Worm (Caenorhabditis elegans) whole organism, L1 larva: ENCODE measurements around the gene M05D6.3.

ENCODE experiments used
- C34B4.2 ChIP-seq: sonication (generic microtip); optimal IDR thresholded peaks from 2 replicates; lab custom pipeline; 2017; ENCODE audit warnings: mild to moderate bottlenecking, missing genetic modification characterization, missing compliant biosample characterization
- Y116A8C.19 ChIP-seq: sonication (generic microtip); optimal IDR thresholded peaks from 2 replicates; lab custom pipeline; 2016; ENCODE audit warnings: missing compliant biosample characterization, missing genetic modification characterization, borderline replicate concordance
- ama-1 ChIP-seq: fragments of 150-350 bp; optimal IDR thresholded peaks from 2 replicates; lab custom pipeline; 2014
- blmp-1 ChIP-seq: fragments of 150-350 bp; optimal IDR thresholded peaks from 2 replicates; lab custom pipeline; 2014; ENCODE audit warnings: missing biosample characterization, missing genetic modification characterization
- ceh-82 ChIP-seq, 3 experiments: fragments of 150-350 bp in 1 of 3; sonication (generic microtip) in 2 of 3; optimal IDR thresholded peaks; 2 replicates each; lab custom pipeline; 2014 to 2017; ENCODE audit warnings: missing biosample characterization in 3 of 3, missing genetic modification characterization in 3 of 3
- ceh-90 ChIP-seq: sonication (generic microtip); optimal IDR thresholded peaks from 2 replicates; lab custom pipeline; 2016; ENCODE audit warnings: missing genetic modification characterization, missing compliant biosample characterization
- dsc-1 ChIP-seq: sonication (generic microtip); optimal IDR thresholded peaks from 2 replicates; lab custom pipeline; 2016; ENCODE audit warnings: mild to moderate bottlenecking, missing genetic modification characterization, missing compliant biosample characterization
- efl-1 ChIP-seq, 4 experiments: fragments of 150-350 bp; optimal IDR thresholded peaks in 3 of 4; peaks in 1 of 4; 1 replicate in 1 of 4; 2 replicates in 3 of 4; lab custom pipeline; 2014; ENCODE audit warnings: missing biosample characterization in 2 of 4, missing genetic modification characterization in 2 of 4, missing genetic modification reagents in 2 of 4
- elt-3 ChIP-seq, 6 experiments: fragments of 150-350 bp in 1 of 6; sonication (generic microtip); optimal IDR thresholded peaks; 2 replicates each; lab custom pipeline; 2017 to 2018; ENCODE audit warnings: missing biosample characterization in 6 of 6, missing genetic modification characterization in 6 of 6, inconsistent platforms in 1 of 6
- ets-5 ChIP-seq: fragments of 200-800 bp; sonication (Bioruptor generic); IDR thresholded peaks from 2 replicates; pipeline ENCODE4 v1.3.6; 2022; ENCODE audit warnings: missing genetic modification characterization, missing compliant biosample characterization
- fkh-8 ChIP-seq: sonication (generic microtip); optimal IDR thresholded peaks from 2 replicates; lab custom pipeline; 2016; ENCODE audit warnings: mild to moderate bottlenecking, missing genetic modification characterization, missing compliant biosample characterization
- hlh-4 ChIP-seq: sonication (generic microtip); optimal IDR thresholded peaks from 2 replicates; lab custom pipeline; 2016; ENCODE audit warnings: mild to moderate bottlenecking, missing genetic modification characterization, missing compliant biosample characterization
- lin-14 ChIP-seq: fragments of 200-800 bp; sonication (Bioruptor generic); optimal IDR thresholded peaks from 2 replicates; lab custom pipeline; 2018; ENCODE audit warnings: mild to moderate bottlenecking, missing genetic modification characterization, moderate library complexity, missing compliant biosample characterization
- lin-15B ChIP-seq: fragments of 150-350 bp; sonication (generic microtip); optimal IDR thresholded peaks from 3 replicates; lab custom pipeline; 2014; ENCODE audit warnings: missing biosample characterization, missing genetic modification characterization
- lin-35 ChIP-seq, 2 experiments: fragments of 150-350 bp; optimal IDR thresholded peaks; 2 replicates each; lab custom pipeline; 2014; ENCODE audit warnings: missing biosample characterization in 2 of 2, missing genetic modification characterization in 2 of 2, missing genetic modification reagents in 2 of 2
- lin-39 ChIP-seq: fragments of 150-350 bp; optimal IDR thresholded peaks from 2 replicates; lab custom pipeline; 2014; ENCODE audit warnings: missing biosample characterization, missing genetic modification reagents, missing genetic modification characterization
- lir-3 ChIP-seq: sonication (generic microtip); optimal IDR thresholded peaks from 2 replicates; lab custom pipeline; 2016; ENCODE audit warnings: mild to moderate bottlenecking, missing genetic modification characterization, moderate library complexity, missing compliant biosample characterization; ENCODE audit not compliant: poor library complexity
- lsy-2 ChIP-seq, 2 experiments: fragments of 150-350 bp; optimal IDR thresholded peaks; 2 replicates each; lab custom pipeline; 2014; ENCODE audit warnings: missing biosample characterization in 2 of 2, missing genetic modification characterization in 2 of 2
- mab-9 ChIP-seq: fragments of 200-800 bp; sonication (Bioruptor generic); IDR thresholded peaks from 2 replicates; pipeline ENCODE4 v1.3.6; 2022; ENCODE audit warnings: missing genetic modification reagents, missing genetic modification characterization, missing compliant biosample characterization
- mdl-1 ChIP-seq, 2 experiments: fragments of 150-350 bp; optimal IDR thresholded peaks; 2 replicates each; lab custom pipeline; 2014 to 2017; ENCODE audit warnings: missing biosample characterization in 2 of 2, missing genetic modification characterization in 2 of 2, inconsistent platforms in 1 of 2
- mep-1 ChIP-seq: fragments of 150-350 bp; optimal IDR thresholded peaks from 2 replicates; lab custom pipeline; 2014; ENCODE audit warnings: missing biosample characterization, missing genetic modification characterization
- nhr-12 ChIP-seq: sonication (generic microtip); optimal IDR thresholded peaks from 2 replicates; lab custom pipeline; 2017; ENCODE audit warnings: missing biosample characterization, missing genetic modification characterization
- nhr-19 ChIP-seq: fragments of 200-800 bp; sonication (Bioruptor generic); conservative IDR thresholded peaks from 2 replicates; pipeline ENCODE4 v1.3.6; 2022; ENCODE audit warnings: missing genetic modification characterization, missing compliant biosample characterization
- nhr-20 ChIP-seq: sonication (generic microtip); optimal IDR thresholded peaks from 2 replicates; lab custom pipeline; 2016; ENCODE audit warnings: mild to moderate bottlenecking, missing genetic modification characterization, missing compliant biosample characterization
- nhr-71 ChIP-seq: sonication (generic microtip); optimal IDR thresholded peaks from 2 replicates; lab custom pipeline; 2016; ENCODE audit warnings: mild to moderate bottlenecking, missing genetic modification characterization, moderate library complexity, missing compliant biosample characterization
- nhr-77 ChIP-seq: fragments of 150-350 bp; optimal IDR thresholded peaks from 2 replicates; lab custom pipeline; 2014; ENCODE audit warnings: missing biosample characterization, missing genetic modification characterization
- nhr-84 ChIP-seq: sonication (generic microtip); optimal IDR thresholded peaks from 2 replicates; lab custom pipeline; 2017; ENCODE audit warnings: missing biosample characterization, missing genetic modification characterization
- nhr-85 ChIP-seq: sonication (generic microtip); peaks from one replicate; lab custom pipeline; 2016; ENCODE audit warnings: missing genetic modification characterization, inconsistent platforms, missing compliant biosample characterization
- nhr-90 ChIP-seq: sonication (generic microtip); optimal IDR thresholded peaks from 2 replicates; lab custom pipeline; 2016; ENCODE audit warnings: mild to moderate bottlenecking, missing genetic modification characterization, missing compliant biosample characterization; ENCODE audit not compliant: poor library complexity
- pax-3 ChIP-seq: fragments of 200-800 bp; sonication (Bioruptor generic); optimal IDR thresholded peaks from 2 replicates; lab custom pipeline; 2018; ENCODE audit warnings: mild to moderate bottlenecking, missing genetic modification characterization, moderate library complexity, missing compliant biosample characterization
- pqm-1 ChIP-seq: sonication (generic microtip); optimal IDR thresholded peaks from 3 replicates; lab custom pipeline; 2017; ENCODE audit warnings: missing biosample characterization, missing genetic modification characterization
- rnt-1 ChIP-seq: sonication (generic microtip); optimal IDR thresholded peaks from 2 replicates; lab custom pipeline; 2016; ENCODE audit warnings: mild to moderate bottlenecking, missing genetic modification characterization, moderate library complexity, missing compliant biosample characterization
- snu-23 ChIP-seq: sonication (generic microtip); optimal IDR thresholded peaks from 2 replicates; lab custom pipeline; 2016; ENCODE audit warnings: missing genetic modification characterization, missing compliant biosample characterization
- sup-37 ChIP-seq: fragments of 200-800 bp; sonication (Bioruptor generic); optimal IDR thresholded peaks from 2 replicates; lab custom pipeline; 2018; ENCODE audit warnings: mild to moderate bottlenecking, missing genetic modification characterization, missing compliant biosample characterization
- tbx-2 ChIP-seq: sonication (generic microtip); optimal IDR thresholded peaks from 2 replicates; lab custom pipeline; 2016; ENCODE audit warnings: missing genetic modification characterization, missing compliant biosample characterization
- xbp-1 ChIP-seq: sonication (generic microtip); optimal IDR thresholded peaks from 2 replicates; lab custom pipeline; 2016; ENCODE audit warnings: missing genetic modification characterization, missing compliant biosample characterization
- ztf-11 ChIP-seq, 2 experiments: sonication (generic microtip); optimal IDR thresholded peaks; 2 replicates each; lab custom pipeline; 2016 to 2017; ENCODE audit warnings: missing genetic modification characterization in 2 of 2, missing biosample characterization in 1 of 2, missing compliant biosample characterization in 1 of 2

Gene M05D6.3

DNA sequence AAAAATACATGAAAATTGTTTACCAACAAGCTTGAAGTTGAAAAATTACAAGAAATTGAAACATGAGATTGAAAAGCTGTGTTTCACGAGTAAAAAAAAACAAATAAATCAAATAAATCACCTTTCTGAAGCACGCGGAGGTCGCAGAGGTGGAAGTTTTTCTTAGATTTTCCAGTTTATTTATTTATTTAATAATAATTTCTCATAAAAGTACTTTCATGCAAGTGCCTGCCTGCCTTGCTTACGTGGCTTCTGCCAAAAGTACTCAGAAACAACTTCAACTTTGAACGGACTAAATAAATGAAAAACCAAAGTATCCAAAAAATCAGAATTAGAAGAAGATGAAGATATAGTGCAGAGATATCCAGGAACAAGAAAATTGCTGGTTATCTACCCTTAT lies 43.6 kb upstream of the M05D6.3 start, which contains the start of gene acp-2:
TSS of gene acp-2 (minus strand) at position 101 of the 400 bp plus-strand sequence.
- TF ChIP-seq ama-1 (lab: Kevin White, UChicago) (no peak), lsy-2 (tag; optimal IDR thresholded peaks at IDR 0.05; lab: Kevin White, UChicago) (no peak), nhr-84 (tag; lab: Kevin White, UChicago) (no peak), pax-3 (tag; lab: Kevin White, UChicago) (no peak), mab-9 (GFP tag; lab: Robert Waterston, UW) (no peak), lin-39 (tag; lab: Kevin White, UChicago) (no peak)

DNA sequence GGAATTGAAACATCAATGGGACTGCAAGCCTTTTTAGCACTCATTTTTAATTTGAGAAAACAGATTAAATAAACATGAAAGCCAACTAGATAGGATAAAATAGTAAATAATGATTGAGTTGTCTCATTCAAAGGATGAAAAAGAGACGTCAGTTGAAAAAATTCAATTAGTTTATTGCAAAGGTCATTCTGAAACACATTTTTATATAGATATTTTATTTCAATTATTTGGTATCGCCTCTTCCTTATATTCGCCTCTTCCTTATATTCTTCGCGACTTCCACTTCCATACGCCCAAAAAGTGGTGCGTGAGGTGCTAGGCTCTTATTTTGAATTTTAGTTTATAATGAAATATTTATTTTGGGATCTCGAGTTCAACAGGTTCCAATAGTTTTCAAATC lies 40.6 kb upstream of the M05D6.3 start, which contains the start of gene acp-4:
TSS of gene acp-4 (minus strand) at position 101 of the 400 bp plus-strand sequence.
- no peak for TF ChIP-seq nhr-77 (tag; lab: Kevin White, UChicago)
- no peak for TF ChIP-seq pax-3 (tag; lab: Kevin White, UChicago)
- no peak for TF ChIP-seq lsy-2 (tag; optimal IDR thresholded peaks at IDR 0.05; lab: Kevin White, UChicago)
- no peak for TF ChIP-seq hlh-4 (tag; lab: Kevin White, UChicago)
- no peak for TF ChIP-seq Y116A8C.19 (tag; lab: Kevin White, UChicago)
- no peak for TF ChIP-seq ets-5 (GFP tag; lab: Robert Waterston, UW)
- TF ChIP-seq dsc-1 (tag; lab: Kevin White, UChicago) = no peak

DNA sequence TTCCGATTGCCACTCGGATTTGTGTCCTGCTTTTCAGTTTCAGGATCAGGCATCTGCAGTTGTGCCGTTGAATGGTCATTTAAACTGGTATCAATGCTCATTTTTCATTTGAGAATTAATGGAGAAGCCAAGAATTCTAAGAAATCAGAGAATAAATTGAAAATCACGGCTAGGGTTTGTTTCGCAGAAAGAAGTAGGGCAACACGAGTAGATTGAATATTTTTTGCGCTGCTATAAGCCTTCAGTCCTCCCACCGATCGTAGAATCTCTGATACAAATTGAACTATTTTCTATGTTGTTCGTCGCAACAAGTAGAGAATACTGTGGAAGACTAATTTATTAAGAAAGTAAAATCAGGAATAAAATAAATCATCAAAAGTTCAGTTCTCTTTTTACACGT lies 38.5 kb upstream of the M05D6.3 start, which contains the start of gene acp-3:
TSS of gene acp-3 (minus strand) at position 101 of the 400 bp plus-strand sequence.
- TF ChIP-seq efl-1 (optimal IDR thresholded peaks at IDR 0.05; lab: Kevin White, UChicago) = no peak
- peak in 1 of 2 experiments; percentile 45 for TF ChIP-seq efl-1 (GFP tag; optimal IDR thresholded peaks at IDR 0.05 in 1 of 2; lab: Kevin White, UChicago)
- TF ChIP-seq ztf-11 (tag; optimal IDR thresholded peaks at IDR 0.05; lab: Kevin White, UChicago) = no peak

DNA sequence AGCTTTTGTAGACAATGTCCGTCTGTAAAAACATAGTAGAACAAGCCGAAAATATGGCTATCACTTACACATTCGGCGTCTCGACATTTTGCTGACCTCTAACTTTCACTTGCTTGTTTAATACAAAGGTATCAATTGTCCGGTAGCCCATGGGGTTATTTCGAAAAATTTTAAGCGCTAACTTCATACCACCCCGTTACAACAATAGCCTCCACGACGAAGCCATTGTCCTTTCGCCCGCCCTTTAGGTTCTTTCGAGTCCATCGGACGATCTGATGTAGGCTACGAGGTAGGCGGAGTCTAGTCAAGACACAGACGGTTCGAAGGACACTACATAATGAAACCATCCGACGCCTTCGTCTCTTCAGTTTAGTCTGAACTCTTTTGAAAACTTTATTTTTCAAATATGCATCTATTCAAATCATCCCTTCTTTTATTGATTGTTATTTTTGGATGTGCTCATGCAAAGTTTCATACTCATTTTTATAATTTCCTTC lies 36.7 kb upstream of the M05D6.3 start, which contains the start of gene lips-10:
TSS of gene lips-10 (plus strand) at position 378 of the 497 bp plus-strand sequence.
- TF ChIP-seq nhr-84 (tag; lab: Kevin White, UChicago) = no peak
- TF ChIP-seq blmp-1 (tag; lab: Kevin White, UChicago) = peak; percentile 49
- TF ChIP-seq nhr-19 (GFP tag; lab: Robert Waterston, UW) = no peak
- no peak for TF ChIP-seq snu-23
- no peak for TF ChIP-seq ceh-90 (tag; lab: Kevin White, UChicago)
- peak; percentile 71 for TF ChIP-seq nhr-85 (tag; lab: Kevin White, UChicago)
- TF ChIP-seq C34B4.2 (tag; lab: Kevin White, UChicago) = no peak
- no peak for TF ChIP-seq xbp-1 (tag; lab: Kevin White, UChicago)
- TF ChIP-seq elt-3 (tag; optimal IDR thresholded peaks at IDR 0.05; lab: Kevin White, UChicago) = peak in 1 of 6 experiments; percentile 22
- TF ChIP-seq nhr-12 (tag; lab: Kevin White, UChicago) = no peak
- no peak for TF ChIP-seq lin-39 (tag; lab: Kevin White, UChicago)

DNA sequence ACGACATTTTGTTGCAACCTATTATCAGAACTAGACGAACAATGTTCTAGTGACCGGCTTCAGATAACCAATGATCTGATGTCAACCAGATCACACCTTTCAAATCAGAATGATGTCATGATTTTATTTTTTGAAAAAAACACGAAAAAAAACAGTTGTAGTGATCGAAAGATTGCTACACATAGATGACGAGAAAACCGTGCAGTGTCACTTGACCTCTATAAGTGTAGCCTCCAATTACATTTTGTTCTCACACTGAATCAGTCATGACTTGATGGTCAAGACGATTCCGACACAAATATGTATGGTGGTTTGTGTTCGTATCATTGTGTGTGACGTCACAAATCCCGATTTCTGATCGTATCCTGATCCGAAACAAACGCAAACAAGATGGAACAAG lies 35.5 kb upstream of the M05D6.3 start:
- peak; percentile 17 for TF ChIP-seq blmp-1 (tag; lab: Kevin White, UChicago)
- TF ChIP-seq nhr-90 (tag; lab: Kevin White, UChicago) = no peak
- peak; percentile 55 for TF ChIP-seq nhr-20 (tag; lab: Kevin White, UChicago)
- TF ChIP-seq ama-1 (lab: Kevin White, UChicago) = peak; percentile 2
- no peak for TF ChIP-seq pqm-1 (tag; lab: Kevin White, UChicago)
- TF ChIP-seq nhr-71 = peak; percentile 20
- peak; percentile 8 for TF ChIP-seq lin-14 (GFP tag; lab: Kevin White, UChicago)
- TF ChIP-seq nhr-85 (tag; lab: Kevin White, UChicago) = peak; percentile 88
- peak in 1 of 2 experiments; percentile 5 for TF ChIP-seq lin-35 (GFP tag; optimal IDR thresholded peaks at IDR 0.05; lab: Kevin White, UChicago)
- TF ChIP-seq, all 84 proteins: peak for 7

DNA sequence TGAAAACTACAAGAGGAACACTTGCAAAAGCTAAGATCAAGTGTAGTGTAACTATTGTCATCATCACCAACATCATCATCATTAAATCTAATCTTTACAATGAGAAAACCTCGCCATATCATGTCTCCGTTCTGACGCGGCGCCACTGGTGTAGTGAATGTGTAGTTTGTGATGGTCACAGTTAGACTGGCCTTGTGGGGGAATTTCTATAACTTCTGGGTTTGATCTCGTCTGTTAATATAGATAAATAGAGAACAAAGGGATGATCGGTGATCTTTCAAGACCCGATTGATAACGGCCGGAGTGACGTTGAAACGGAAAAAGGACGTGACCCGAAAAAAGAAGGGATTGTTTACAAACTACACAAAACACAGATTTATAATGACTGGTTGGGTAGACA lies 34.8 kb upstream of the M05D6.3 start:
- TF ChIP-seq lin-15B (tag; lab: Kevin White, UChicago) = no peak
- TF ChIP-seq fkh-8 (tag; lab: Kevin White, UChicago) = no peak
- TF ChIP-seq lsy-2 (tag; optimal IDR thresholded peaks at IDR 0.05; lab: Kevin White, UChicago) = no peak
- no peak for TF ChIP-seq efl-1 (optimal IDR thresholded peaks at IDR 0.05; lab: Kevin White, UChicago)
- peak in 1 of 2 experiments; percentile 90 for TF ChIP-seq efl-1 (GFP tag; optimal IDR thresholded peaks at IDR 0.05 in 1 of 2; lab: Kevin White, UChicago)
- no peak for TF ChIP-seq lir-3 (tag; lab: Kevin White, UChicago)
- TF ChIP-seq nhr-85 (tag; lab: Kevin White, UChicago) = peak; percentile 95
- no peak for TF ChIP-seq sup-37 (GFP tag; lab: Kevin White, UChicago)
- peak; percentile 37 for TF ChIP-seq nhr-19 (GFP tag; lab: Robert Waterston, UW)
- TF ChIP-seq tbx-2 = peak; percentile 30
- TF ChIP-seq mdl-1 (tag; optimal IDR thresholded peaks at IDR 0.05; lab: Kevin White, UChicago) = peak in 1 of 2 experiments; percentile 51
- TF ChIP-seq rnt-1 (tag; lab: Kevin White, UChicago) = peak; percentile 6
- peak; percentile 5 for TF ChIP-seq mep-1 (tag; lab: Kevin White, UChicago)
- TF ChIP-seq lin-14 (GFP tag; lab: Kevin White, UChicago) = peak; percentile 71
- TF ChIP-seq nhr-90 (tag; lab: Kevin White, UChicago) = peak; percentile 52
- TF ChIP-seq nhr-71 = peak; percentile 75
- TF ChIP-seq ceh-82 (tag; optimal IDR thresholded peaks at IDR 0.05; lab: Kevin White, UChicago) = no peak
- TF ChIP-seq blmp-1 (tag; lab: Kevin White, UChicago) = peak; percentile 77
- TF ChIP-seq lin-35 (GFP tag; optimal IDR thresholded peaks at IDR 0.05; lab: Kevin White, UChicago) = no peak
- TF ChIP-seq elt-3 (tag; optimal IDR thresholded peaks at IDR 0.05; lab: Kevin White, UChicago) = peak in 5 of 6 experiments; percentile 19 to 98 (median 87)
- peak; percentile 84 for TF ChIP-seq nhr-20 (tag; lab: Kevin White, UChicago)
- TF ChIP-seq ztf-11 (tag; optimal IDR thresholded peaks at IDR 0.05; lab: Kevin White, UChicago) = no peak
